Fruit fly (Drosophila melanogaster) whole organism, wandering third instar larva: ENCODE data around the gene CG10237.

Source experiments
- Dfd ChIP-seq: fragments of >200 bp; optimal IDR thresholded peaks from 2 replicates; lab custom pipeline; 2017; ENCODE audit warnings: missing biosample characterization, missing genetic modification characterization
- Myc ChIP-seq: fragments of >200 bp; optimal IDR thresholded peaks from 2 replicates; lab custom pipeline; 2017
- h ChIP-seq: fragments of 200-800 bp; sonication (Bioruptor generic); optimal IDR thresholded peaks from 3 replicates; lab custom pipeline; 2016; ENCODE audit warnings: missing biosample characterization, mild to moderate bottlenecking, missing genetic modification characterization

DNA sequence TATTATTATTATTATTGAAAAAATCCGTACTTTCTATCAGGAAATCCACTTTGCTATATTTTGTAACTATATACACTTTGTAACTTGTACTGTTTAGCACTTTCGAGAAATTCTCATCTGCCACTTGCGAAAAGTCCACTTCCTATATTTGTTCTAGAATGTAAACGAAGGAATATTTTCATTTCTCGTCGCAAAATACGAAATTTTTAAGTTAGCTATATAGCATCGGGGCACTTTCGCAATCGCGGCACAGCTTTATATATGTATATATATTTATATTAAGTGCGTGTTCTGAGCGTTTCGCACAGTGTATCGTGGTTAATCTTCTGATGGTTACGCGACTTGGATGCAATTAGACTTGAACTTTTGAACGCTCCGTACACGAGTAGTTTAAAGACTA, 736 bp downstream of the CG10237 start, which contains the start of gene RanGAP:
- TF ChIP-seq h (GFP tag; lab: Kevin White, UChicago) (no peak), Dfd (no peak), Myc (lab: Kevin White, UChicago) (no peak)
